Worm (Caenorhabditis elegans): ENCODE data around the gene sdz-27.
A peak's percentile ranks its signal among the peaks of the same experiment; 100 is the strongest.

Gene sdz-27

ce11 chrIV:11145929-11146339 lies 40.9 kb upstream of the sdz-27 start (continued):
- TF ChIP-seq F23B12.7 (tag; optimal IDR thresholded peaks at IDR 0.05; ENCODE audit: insufficient read depth) (no peak), bed-2 (GFP tag; IDR thresholded peaks at IDR 0.05) (no peak), B0019.2 (GFP tag; conservative IDR thresholded peaks at IDR 0.05) (no peak), lin-54 (GFP tag; optimal IDR thresholded peaks at IDR 0.05) (peak; percentile 46), B0035.1 (tag; optimal IDR thresholded peaks at IDR 0.05) (peak; percentile 61), ceh-27 (GFP tag; optimal IDR thresholded peaks at IDR 0.05) (no peak), lir-1 (GFP tag; conservative IDR thresholded peaks at IDR 0.05) (no peak), attf-3 (GFP tag; conservative IDR thresholded peaks at IDR 0.05) (no peak), F57A8.1 (GFP tag; optimal IDR thresholded peaks at IDR 0.05) (no peak), attf-6 (GFP tag; IDR thresholded peaks at IDR 0.05) (peak; percentile 78; the same call in 1 of the 2 replicates), ztf-6 (GFP tag; IDR thresholded peaks at IDR 0.05) (no peak), somi-1 (GFP tag; optimal IDR thresholded peaks at IDR 0.05) (no peak), ama-1 (optimal IDR thresholded peaks at IDR 0.05) (no peak), ama-1 (GFP tag; optimal IDR thresholded peaks at IDR 0.05) (peak in 1 of 2 experiments; percentile 63), bed-1 (GFP tag; IDR thresholded peaks at IDR 0.05) (no peak), F49E8.2 (tag; optimal IDR thresholded peaks at IDR 0.05; ENCODE audit: insufficient read depth) (peak; percentile 94), lsy-27 (tag; optimal IDR thresholded peaks at IDR 0.05; ENCODE audit: borderline replicate concordance, insufficient read depth) (no peak), madf-10 (tag; optimal IDR thresholded peaks at IDR 0.05) (no peak), ceh-100 (GFP tag; IDR thresholded peaks at IDR 0.05) (peak; percentile 20; the same call in 1 of the 2 replicates), F39B2.1 (GFP tag; IDR thresholded peaks at IDR 0.05) (no peak), hlh-12 (tag; optimal IDR thresholded peaks at IDR 0.05) (no peak), aptf-2 (GFP tag; conservative IDR thresholded peaks at IDR 0.05) (no peak), zfh-2 (GFP tag; conservative IDR thresholded peaks at IDR 0.05) (no peak), aptf-3 (GFP tag; IDR thresholded peaks at IDR 0.05) (no peak), mes-4 (tag; optimal IDR thresholded peaks at IDR 0.05) (no peak), rec-8 (tag; optimal IDR thresholded peaks at IDR 0.05) (peak in 1 of 2 experiments; percentile 53), dpl-1 (GFP tag; optimal IDR thresholded peaks at IDR 0.05) (no peak), akir-1 (GFP tag; optimal IDR thresholded peaks at IDR 0.05) (no peak), Y67H2A.10 (GFP tag; conservative IDR thresholded peaks at IDR 0.05) (no peak), ZK185.1 (tag; optimal IDR thresholded peaks at IDR 0.05; ENCODE audit: poor library complexity, severe bottlenecking) (no peak), hmg-1.2 (GFP tag; IDR thresholded peaks at IDR 0.05) (no peak), lin-35 (GFP tag; optimal IDR thresholded peaks at IDR 0.05) (peak in 1 of 3 experiments; percentile 47), hsf-1 (GFP tag; IDR thresholded peaks at IDR 0.05) (peak; percentile 74), madf-6 (GFP tag; IDR thresholded peaks at IDR 0.05) (peak; percentile 67), tlf-1 (GFP tag; optimal IDR thresholded peaks at IDR 0.05) (peak; percentile 76), xnd-1 (tag; optimal IDR thresholded peaks at IDR 0.05) (peak; percentile 53), egl-44 (GFP tag; IDR thresholded peaks at IDR 0.05) (no peak), nfya-1 (tag; optimal IDR thresholded peaks at IDR 0.05; ENCODE audit: borderline replicate concordance, insufficient read depth) (no peak), F37B4.10 (GFP tag; IDR thresholded peaks at IDR 0.05) (no peak), mxl-1 (tag; optimal IDR thresholded peaks at IDR 0.05) (peak; percentile 72), Y53F4B.3 (GFP tag; IDR thresholded peaks at IDR 0.05) (no peak), egl-18 (GFP tag; IDR thresholded peaks at IDR 0.05) (no peak), atf-7 (tag; optimal IDR thresholded peaks at IDR 0.05) (peak; percentile 46), mcd-1 (GFP tag; IDR thresholded peaks at IDR 0.05) (no peak), rpc-1 (optimal IDR thresholded peaks at IDR 0.05) (no peak), rpc-1 (tag; optimal IDR thresholded peaks at IDR 0.05) (no peak), Y79H2A.3 (GFP tag; conservative IDR thresholded peaks at IDR 0.05) (0 out of 2 replicates have a peak, but pooled peaks have one; percentile 39), ztf-22 (GFP tag; optimal IDR thresholded peaks at IDR 0.05) (no peak), dpff-1 (tag; optimal IDR thresholded peaks at IDR 0.05) (peak; percentile 91)
